Fruit fly (Drosophila melanogaster): ENCODE data around the gene Fum3.

Fum3 gene

dm6 chr3L:11487327-11487973 is 21.8 kb upstream of the Fum3 start, which contains the start of gene chrb:
chrb (plus strand) TSS chr3L:11487550.
- TF ChIP-seq Kr (GFP tag; optimal IDR thresholded peaks at IDR 0.05) (no peak), luna (GFP tag; optimal IDR thresholded peaks at IDR 0.05) (no peak), CG12769 (tag; optimal IDR thresholded peaks at IDR 0.05) (peak; percentile 80), onecut (GFP tag; IDR thresholded peaks at IDR 0.05) (peak; percentile 41; the same call in 1 of the 2 replicates), bsh (GFP tag; optimal IDR thresholded peaks at IDR 0.05) (peak; percentile 52 to 53), Ets97D (GFP tag; optimal IDR thresholded peaks at IDR 0.05) (no peak), CG11504 (tag; optimal IDR thresholded peaks at IDR 0.05) (peak; percentile 60), sqz (GFP tag; optimal IDR thresholded peaks at IDR 0.05) (peak; percentile 93), Doc2 (GFP tag; IDR thresholded peaks at IDR 0.05) (no peak), gro (GFP tag; optimal IDR thresholded peaks at IDR 0.05) (peak; percentile 10), H2.0 (GFP tag; IDR thresholded peaks at IDR 0.05) (0 out of 2 replicates have a peak, but pooled peaks have one; percentile 15), Asciz (GFP tag; optimal IDR thresholded peaks at IDR 0.05) (peak; percentile 26), CG6175 (GFP tag; IDR thresholded peaks at IDR 0.05) (0 out of 3 replicates have a peak, but pooled peaks have one; percentile 13), Atf3 (GFP tag; optimal IDR thresholded peaks at IDR 0.05) (no peak), B-H1 (GFP tag; IDR thresholded peaks at IDR 0.05) (no peak), CG4617 (GFP tag; optimal IDR thresholded peaks at IDR 0.05; ENCODE audit: borderline replicate concordance) (no peak), nau (GFP tag; optimal IDR thresholded peaks at IDR 0.05) (peak; percentile 42), CG11696 (GFP tag; IDR thresholded peaks at IDR 0.05) (no peak), dmrt11E (tag; optimal IDR thresholded peaks at IDR 0.05) (no peak), CG8944 (GFP tag; optimal IDR thresholded peaks at IDR 0.05) (peak; percentile 29), CG1529 (GFP tag; optimal IDR thresholded peaks at IDR 0.05) (no peak), phol (tag; optimal IDR thresholded peaks at IDR 0.05) (no peak), btn (GFP tag; optimal IDR thresholded peaks at IDR 0.05) (peak; percentile 77), nmo (GFP tag; optimal IDR thresholded peaks at IDR 0.05) (peak; percentile 28), esg (GFP tag; conservative IDR thresholded peaks at IDR 0.05) (no peak), wdn (GFP tag; IDR thresholded peaks at IDR 0.05) (0 out of 2 replicates have a peak, but pooled peaks have one; percentile 17), stwl (tag; optimal IDR thresholded peaks at IDR 0.05) (peak; percentile 28), fd102C (GFP tag; optimal IDR thresholded peaks at IDR 0.05) (no peak), CG8359 (GFP tag; optimal IDR thresholded peaks at IDR 0.05; ENCODE audit: borderline replicate concordance) (peak; percentile 43), CrebB (tag; optimal IDR thresholded peaks at IDR 0.05) (peak; percentile 73), CG4707 (GFP tag; optimal IDR thresholded peaks at IDR 0.05) (peak; percentile 67), salm (tag; optimal IDR thresholded peaks at IDR 0.05) (peak; percentile 38), CG5180 (GFP tag; optimal IDR thresholded peaks at IDR 0.05) (peak; percentile 63), Usf (GFP tag; optimal IDR thresholded peaks at IDR 0.05) (no peak), chinmo (GFP tag; IDR thresholded peaks at IDR 0.05; ENCODE audit: partially characterized antibody) (peak; percentile 91; the same call in 2 of the 4 replicates), NK7.1 (GFP tag; optimal IDR thresholded peaks at IDR 0.05) (peak; percentile 15), CG7987 (GFP tag; optimal IDR thresholded peaks at IDR 0.05) (peak; percentile 72), CG12744 (GFP tag; optimal IDR thresholded peaks at IDR 0.05) (no peak), sd (tag; optimal IDR thresholded peaks at IDR 0.05) (peak; percentile 65), CG9727 (GFP tag; optimal IDR thresholded peaks at IDR 0.05) (peak; percentile 50), CG13894 (tag; optimal IDR thresholded peaks at IDR 0.05) (peak; percentile 65), exex (tag; optimal IDR thresholded peaks at IDR 0.05) (peak; percentile 31), BEAF-32 (GFP tag; optimal IDR thresholded peaks at IDR 0.05) (no peak), HLH4C (GFP tag; IDR thresholded peaks at IDR 0.05; ENCODE audit: partially characterized antibody) (peak; percentile 40; the same call in 1 of the 3 replicates), ro (GFP tag; IDR thresholded peaks at IDR 0.05) (no peak), CG13424 (tag; optimal IDR thresholded peaks at IDR 0.05) (no peak), CG6683 (GFP tag; optimal IDR thresholded peaks at IDR 0.05) (no peak), peb (GFP tag; IDR thresholded peaks at IDR 0.05) (no peak)

Data from whole organism, embryonic.